Worm (Caenorhabditis elegans) whole organism, young adult: ENCODE measurements around the gene srx-76.

Experiments used
- B0019.2 ChIP-seq: fragments of 200-800 bp; sonication (Bioruptor generic); conservative IDR thresholded peaks from 2 replicates; pipeline ENCODE4 v1.3.6; 2022; ENCODE audit warnings: missing genetic modification reagents, missing genetic modification characterization, missing compliant biosample characterization
- ceh-58 ChIP-seq: fragments of 200-800 bp; sonication (Bioruptor generic); IDR thresholded peaks from 2 replicates; pipeline ENCODE4 v1.3.6; 2022; ENCODE audit warnings: missing genetic modification characterization, missing compliant biosample characterization
- efl-1 ChIP-seq: fragments of 150-350 bp; optimal IDR thresholded peaks from 2 replicates; lab custom pipeline; 2014; ENCODE audit warnings: missing biosample characterization, missing genetic modification reagents, missing genetic modification characterization
- hsf-1 ChIP-seq: fragments of 200-800 bp; sonication (Bioruptor generic); IDR thresholded peaks from 2 replicates; pipeline ENCODE4 v1.3.6; 2022; ENCODE audit warnings: missing genetic modification reagents, missing genetic modification characterization, missing compliant biosample characterization
- let-526 ChIP-seq: fragments of 200-800 bp; sonication (Bioruptor generic); IDR thresholded peaks from 2 replicates; pipeline ENCODE4 v1.3.6; 2022; ENCODE audit warnings: missing genetic modification reagents, missing genetic modification characterization, missing compliant biosample characterization
- pha-4 ChIP-seq: fragments of 150-350 bp; sonication (generic microtip); optimal IDR thresholded peaks from 2 replicates; lab custom pipeline; 2014; ENCODE audit warnings: missing biosample characterization, missing genetic modification reagents, missing genetic modification characterization
- snpc-1.3 ChIP-seq: sonication (generic microtip); optimal IDR thresholded peaks from 2 replicates; lab custom pipeline; 2017; ENCODE audit warnings: missing genetic modification characterization, mild to moderate bottlenecking, missing compliant biosample characterization, antibody characterized with exemption, moderate library complexity, missing genotype, missing genetic modification reagents; ENCODE audit not compliant: insufficient read depth

- no peak for TF ChIP-seq snpc-1.3 (tag; lab: Kevin White, UChicago)
- TF ChIP-seq hsf-1 (GFP tag; lab: Robert Waterston, UW): no peak
- no peak for TF ChIP-seq B0019.2
- TF ChIP-seq ceh-58 (GFP tag; lab: Robert Waterston, UW): no peak
- TF ChIP-seq pha-4 (tag; lab: Kevin White, UChicago): no peak
- no peak for TF ChIP-seq let-526
- no peak for TF ChIP-seq efl-1
Observed at ce11 chrV:11901260-11901659, 9.6 kb downstream of the srx-76 start.
